Worm (Caenorhabditis elegans) whole organism, late embryonic: ENCODE data around the gene ssr-2.

Experiments used
- K09A11.1 ChIP-seq: sonication (generic microtip); optimal IDR thresholded peaks from 2 replicates; lab custom pipeline; 2017; ENCODE audit warnings: antibody characterized with exemption, mild to moderate bottlenecking, missing genetic modification characterization, missing compliant biosample characterization; ENCODE audit not compliant: insufficient read depth
- ceh-24 ChIP-seq: sonication (generic microtip); optimal IDR thresholded peaks from 2 replicates; lab custom pipeline; 2016; ENCODE audit warnings: mild to moderate bottlenecking, missing genetic modification characterization, missing compliant biosample characterization
- hlh-6 ChIP-seq: sonication (generic microtip); optimal IDR thresholded peaks from 2 replicates; lab custom pipeline; 2016; ENCODE audit warnings: missing genotype, missing genetic modification characterization, missing compliant biosample characterization
- pag-3 ChIP-seq: sonication (generic microtip); optimal IDR thresholded peaks from 2 replicates; lab custom pipeline; 2016; ENCODE audit warnings: missing compliant biosample characterization, missing genetic modification characterization, borderline replicate concordance
- pax-1 ChIP-seq: fragments of 150-350 bp; optimal IDR thresholded peaks from 2 replicates; lab custom pipeline; 2014; ENCODE audit warnings: missing biosample characterization, missing genetic modification characterization
- pqm-1 ChIP-seq: sonication (generic microtip); optimal IDR thresholded peaks from 2 replicates; lab custom pipeline; 2016; ENCODE audit warnings: missing genetic modification characterization, missing compliant biosample characterization
- unc-86 ChIP-seq: sonication (generic microtip); optimal IDR thresholded peaks from 2 replicates; lab custom pipeline; 2016; ENCODE audit warnings: missing genetic modification characterization, missing compliant biosample characterization

ce11 chrX:2794324-2794723 is 33.2 kb downstream of the ssr-2 start:
- no peak for TF ChIP-seq pax-1 (tag; lab: Kevin White, UChicago)
- no peak for TF ChIP-seq K09A11.1 (tag; lab: Kevin White, UChicago)
- TF ChIP-seq hlh-6 (tag; lab: Kevin White, UChicago), result no peak
- TF ChIP-seq pqm-1 (tag; lab: Kevin White, UChicago), result no peak
- no peak for TF ChIP-seq unc-86
- no peak for TF ChIP-seq pag-3 (tag; lab: Kevin White, UChicago)
- no peak for TF ChIP-seq ceh-24
